Worm (Caenorhabditis elegans): ENCODE measurements around the gene gldi-10.

The gldi-10 gene

ce11 chrIV:9070188-9070587, 28.9 kb upstream of the gldi-10 start:
- TF ChIP-seq nhr-237 (tag; optimal IDR thresholded peaks at IDR 0.05) (no peak), snpc-4 (tag; optimal IDR thresholded peaks at IDR 0.05) (no peak), ceh-83 (GFP tag; optimal IDR thresholded peaks at IDR 0.05) (no peak), pha-4 (tag; optimal IDR thresholded peaks at IDR 0.05) (no peak)

ce11 chrIV:9074244-9074723, 24.8 kb upstream of the gldi-10 start, which contains the start of gene mppb-1:
TSS of gene mppb-1 (plus strand) at chrIV:9074673.
- TF ChIP-seq nhr-12 (tag; optimal IDR thresholded peaks at IDR 0.05) (no peak), mep-1 (tag; optimal IDR thresholded peaks at IDR 0.05) (peak; percentile 44), lsy-2 (tag; optimal IDR thresholded peaks at IDR 0.05) (peak; percentile 54), flh-1 (GFP tag; optimal IDR thresholded peaks at IDR 0.05) (no peak), unc-120 (tag; optimal IDR thresholded peaks at IDR 0.05; ENCODE audit: poor library complexity, severe bottlenecking) (peak; percentile 13), hlh-1 (tag; optimal IDR thresholded peaks at IDR 0.05) (no peak), tbx-8 (GFP tag; optimal IDR thresholded peaks at IDR 0.05) (no peak), ceh-39 (tag; optimal IDR thresholded peaks at IDR 0.05) (no peak), nhr-237 (tag; optimal IDR thresholded peaks at IDR 0.05) (peak; percentile 36), mab-5 (tag; optimal IDR thresholded peaks at IDR 0.05) (no peak), drap-1 (GFP tag; optimal IDR thresholded peaks at IDR 0.05) (peak; percentile 10), ceh-83 (GFP tag; optimal IDR thresholded peaks at IDR 0.05) (no peak), sptf-1 (tag; optimal IDR thresholded peaks at IDR 0.05) (peak; percentile 30), sem-2 (GFP tag; optimal IDR thresholded peaks at IDR 0.05) (no peak), zip-8 (tag; optimal IDR thresholded peaks at IDR 0.05) (peak; percentile 79), blmp-1 (tag; optimal IDR thresholded peaks at IDR 0.05) (peak; percentile 80)

- TF ChIP-seq ceh-43 (GFP tag; optimal IDR thresholded peaks at IDR 0.05): no peak
- TF ChIP-seq nhr-12 (tag; optimal IDR thresholded peaks at IDR 0.05): no peak
- no peak for TF ChIP-seq unc-39 (tag; optimal IDR thresholded peaks at IDR 0.05)
- no peak for TF ChIP-seq drap-1 (GFP tag; optimal IDR thresholded peaks at IDR 0.05)
- no peak for TF ChIP-seq ces-1 (GFP tag; optimal IDR thresholded peaks at IDR 0.05)
- no peak for TF ChIP-seq nhr-2 (tag; optimal IDR thresholded peaks at IDR 0.05)
- TF ChIP-seq sem-2 (GFP tag; optimal IDR thresholded peaks at IDR 0.05): no peak
- no peak for TF ChIP-seq ceh-83 (GFP tag; optimal IDR thresholded peaks at IDR 0.05)
- no peak for TF ChIP-seq nhr-237 (tag; optimal IDR thresholded peaks at IDR 0.05)
- no peak for TF ChIP-seq zip-8 (tag; optimal IDR thresholded peaks at IDR 0.05)
- TF ChIP-seq ztf-11 (tag; optimal IDR thresholded peaks at IDR 0.05): no peak
- TF ChIP-seq mab-5 (tag; optimal IDR thresholded peaks at IDR 0.05): no peak
- TF ChIP-seq lsy-2 (tag; optimal IDR thresholded peaks at IDR 0.05): no peak
- TF ChIP-seq nhr-28 (tag; optimal IDR thresholded peaks at IDR 0.05): no peak
- TF ChIP-seq cnd-1 (tag; optimal IDR thresholded peaks at IDR 0.05): no peak
Measured at ce11 chrIV:9078469-9078868, 20.6 kb upstream of the gldi-10 start, which contains the start of gene mans-4. TSS of gene mans-4 (minus strand) at chrIV:9078569.

DNA sequence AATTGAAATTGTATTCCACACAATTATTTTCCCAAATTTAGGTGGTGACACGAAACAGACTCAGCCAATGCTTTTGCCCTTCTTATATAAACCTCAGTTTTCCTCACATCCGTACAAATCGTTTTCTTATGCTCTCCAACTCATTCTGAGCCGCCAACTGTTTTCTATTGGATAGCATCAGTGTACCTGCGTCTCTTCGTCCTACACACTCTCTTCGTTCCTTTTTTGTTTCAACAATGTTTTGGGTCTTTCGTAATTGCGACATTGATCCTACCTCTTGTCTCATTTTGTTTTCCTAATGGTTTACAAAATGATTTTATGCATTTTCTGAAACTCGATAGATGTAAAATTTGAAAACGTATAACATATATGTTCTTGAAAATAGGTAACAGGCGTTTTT, 19.7 kb upstream of the gldi-10 start:
- TF ChIP-seq cnd-1 (tag; optimal IDR thresholded peaks at IDR 0.05) (no peak), elt-3 (tag; optimal IDR thresholded peaks at IDR 0.05) (no peak), nhr-76 (tag; optimal IDR thresholded peaks at IDR 0.05) (no peak), drap-1 (GFP tag; optimal IDR thresholded peaks at IDR 0.05) (no peak), nhr-2 (tag; optimal IDR thresholded peaks at IDR 0.05) (no peak), unc-62 (GFP tag; optimal IDR thresholded peaks at IDR 0.05) (no peak), hlh-1 (tag; optimal IDR thresholded peaks at IDR 0.05) (peak; percentile 79), bed-3 (GFP tag; optimal IDR thresholded peaks at IDR 0.05) (no peak), tbx-8 (GFP tag; optimal IDR thresholded peaks at IDR 0.05) (no peak)

DNA sequence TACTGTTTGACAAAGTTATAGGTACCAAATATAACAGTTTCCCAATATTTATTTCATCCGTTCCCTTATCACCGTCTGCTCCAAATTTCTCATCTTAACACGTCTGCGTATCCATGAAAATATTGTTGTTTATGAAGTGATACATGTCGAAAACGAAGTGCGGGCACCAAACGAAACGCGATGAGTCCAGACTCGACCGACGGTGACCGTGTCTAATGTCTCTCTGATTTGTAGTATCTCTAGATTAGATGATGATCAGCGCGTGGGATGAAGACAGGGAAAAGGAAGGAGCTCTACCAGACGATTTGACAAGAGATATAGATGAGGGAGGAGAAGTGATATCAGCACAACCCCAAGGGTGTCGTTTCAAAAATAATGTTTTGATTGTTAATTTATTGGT, 18.8 kb upstream of the gldi-10 start:
- no peak for TF ChIP-seq ceh-39 (tag; optimal IDR thresholded peaks at IDR 0.05)
- TF ChIP-seq elt-3 (tag; optimal IDR thresholded peaks at IDR 0.05): no peak
- no peak for TF ChIP-seq flh-1 (GFP tag; optimal IDR thresholded peaks at IDR 0.05)
- TF ChIP-seq hlh-1 (tag; optimal IDR thresholded peaks at IDR 0.05): peak; percentile 25
- peak; percentile 83 for TF ChIP-seq unc-120 (tag; optimal IDR thresholded peaks at IDR 0.05; ENCODE audit: poor library complexity, severe bottlenecking)
- peak; percentile 33 for TF ChIP-seq unc-62 (GFP tag; optimal IDR thresholded peaks at IDR 0.05)

ce11 chrIV:9082055-9082454, 17.0 kb upstream of the gldi-10 start, which contains the start of gene twk-8:
TSS of gene twk-8 (plus strand) at chrIV:9082355.
- TF ChIP-seq nhr-76 (tag; optimal IDR thresholded peaks at IDR 0.05) (no peak), hlh-1 (tag; optimal IDR thresholded peaks at IDR 0.05) (no peak), zip-8 (tag; optimal IDR thresholded peaks at IDR 0.05) (no peak), ceh-39 (tag; optimal IDR thresholded peaks at IDR 0.05) (no peak), flh-1 (GFP tag; optimal IDR thresholded peaks at IDR 0.05) (no peak), snpc-4 (tag; optimal IDR thresholded peaks at IDR 0.05) (no peak), bed-3 (GFP tag; optimal IDR thresholded peaks at IDR 0.05) (no peak), ceh-83 (GFP tag; optimal IDR thresholded peaks at IDR 0.05) (no peak), blmp-1 (tag; optimal IDR thresholded peaks at IDR 0.05) (no peak), sem-2 (GFP tag; optimal IDR thresholded peaks at IDR 0.05) (no peak), ces-1 (GFP tag; optimal IDR thresholded peaks at IDR 0.05) (no peak), nhr-237 (tag; optimal IDR thresholded peaks at IDR 0.05) (no peak)
